Worm (Caenorhabditis elegans): ENCODE results near the gene lon-8.

DNA sequence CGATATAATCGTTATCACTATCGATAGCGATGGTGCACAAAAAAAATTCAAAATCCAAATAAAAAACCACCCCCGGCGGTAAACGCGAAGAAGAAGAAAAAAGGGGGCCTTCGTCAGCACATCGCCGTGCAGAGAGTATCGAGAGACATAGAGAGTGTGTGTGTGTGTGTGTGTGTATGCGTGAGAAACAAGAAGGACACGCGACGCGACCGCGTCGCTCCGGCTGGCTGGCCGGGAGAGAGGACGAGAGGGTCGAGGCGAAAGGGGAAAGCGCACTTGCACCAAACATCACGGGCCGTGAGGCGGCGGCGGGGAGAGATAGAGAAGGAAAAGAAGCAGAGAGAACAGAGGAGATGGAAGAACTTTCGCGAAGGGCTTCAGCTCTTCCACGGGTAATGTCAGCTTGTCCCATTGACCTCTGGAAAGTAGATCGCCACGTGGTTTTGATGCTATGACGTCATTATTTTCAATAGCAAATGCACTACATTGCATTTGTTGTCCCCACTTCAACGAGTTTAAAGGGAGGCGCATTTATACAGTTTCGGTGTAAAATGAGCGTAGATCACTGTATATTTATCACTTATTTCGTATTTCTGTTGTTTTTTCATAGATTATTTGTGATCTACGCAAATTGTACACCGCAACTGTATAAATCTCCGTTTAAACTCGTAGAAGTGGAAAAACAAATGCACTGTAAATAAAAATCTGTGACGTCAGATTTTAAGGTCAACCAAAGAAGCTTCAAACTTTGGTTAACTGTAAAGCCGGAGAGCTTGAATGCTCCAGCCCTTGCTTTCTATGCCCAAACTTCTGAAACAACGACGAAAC, 49.8 kb downstream of the lon-8 start, which contains the start of gene Y59A8B.24:
- TF ChIP-seq elt-2 (tag; optimal IDR thresholded peaks at IDR 0.05) (peak; percentile 48), pha-2 (tag; optimal IDR thresholded peaks at IDR 0.05) (peak; percentile 39), ceh-48 (tag; optimal IDR thresholded peaks at IDR 0.05) (peak; percentile 21), K09A11.1 (tag; optimal IDR thresholded peaks at IDR 0.05; ENCODE audit: insufficient read depth) (peak; percentile 64), nhr-232 (tag; optimal IDR thresholded peaks at IDR 0.05) (no peak), ama-1 (optimal IDR thresholded peaks at IDR 0.05) (no peak), ets-4 (tag; optimal IDR thresholded peaks at IDR 0.05) (peak; percentile 90), ceh-14 (tag; optimal IDR thresholded peaks at IDR 0.05) (peak; percentile 77), tbx-7 (tag; optimal IDR thresholded peaks at IDR 0.05) (peak; percentile 73), tbx-2 (tag; optimal IDR thresholded peaks at IDR 0.05) (peak; percentile 92), hlh-13 (GFP tag; optimal IDR thresholded peaks at IDR 0.05) (no peak), dmd-4 (tag; optimal IDR thresholded peaks at IDR 0.05; ENCODE audit: borderline replicate concordance) (peak; percentile 46)

Measured in whole organism, late embryonic.